Worm (Caenorhabditis elegans) whole organism, L2 larva: ENCODE measurements around the gene srbc-12.

Source experiments
- ZK546.5 ChIP-seq: sonication (generic microtip); optimal IDR thresholded peaks from 2 replicates; lab custom pipeline; 2017; ENCODE audit warnings: missing biosample characterization, missing genetic modification characterization
- ama-1 ChIP-seq: fragments of 150-350 bp; optimal IDR thresholded peaks from 2 replicates; lab custom pipeline; 2018; ENCODE audit warnings: inconsistent platforms
- dmd-4 ChIP-seq: sonication (generic microtip); optimal IDR thresholded peaks from 2 replicates; lab custom pipeline; 2017; ENCODE audit warnings: missing biosample characterization, missing genetic modification characterization
- egl-27 ChIP-seq: sonication (generic microtip); optimal IDR thresholded peaks from 3 replicates; lab custom pipeline; 2017; ENCODE audit warnings: missing biosample characterization, missing genetic modification reagents, missing genetic modification characterization
- elt-1 ChIP-seq: fragments of 150-350 bp; optimal IDR thresholded peaks from 2 replicates; lab custom pipeline; 2014; ENCODE audit warnings: missing biosample characterization, missing genetic modification characterization
- elt-3 ChIP-seq: sonication (generic microtip); optimal IDR thresholded peaks from 2 replicates; lab custom pipeline; 2017; ENCODE audit warnings: missing biosample characterization, missing genetic modification characterization
- nhr-11 ChIP-seq: fragments of 150-350 bp; optimal IDR thresholded peaks from 2 replicates; lab custom pipeline; 2014; ENCODE audit warnings: missing biosample characterization, missing genetic modification characterization
- nhr-25 ChIP-seq: fragments of 150-350 bp; sonication (generic microtip); optimal IDR thresholded peaks from 3 replicates; lab custom pipeline; 2014; ENCODE audit warnings: missing biosample characterization, missing genetic modification characterization
- zag-1 ChIP-seq: fragments of 150-350 bp; optimal IDR thresholded peaks from 2 replicates; lab custom pipeline; 2014; ENCODE audit warnings: missing biosample characterization, missing genetic modification characterization

Gene srbc-12

DNA sequence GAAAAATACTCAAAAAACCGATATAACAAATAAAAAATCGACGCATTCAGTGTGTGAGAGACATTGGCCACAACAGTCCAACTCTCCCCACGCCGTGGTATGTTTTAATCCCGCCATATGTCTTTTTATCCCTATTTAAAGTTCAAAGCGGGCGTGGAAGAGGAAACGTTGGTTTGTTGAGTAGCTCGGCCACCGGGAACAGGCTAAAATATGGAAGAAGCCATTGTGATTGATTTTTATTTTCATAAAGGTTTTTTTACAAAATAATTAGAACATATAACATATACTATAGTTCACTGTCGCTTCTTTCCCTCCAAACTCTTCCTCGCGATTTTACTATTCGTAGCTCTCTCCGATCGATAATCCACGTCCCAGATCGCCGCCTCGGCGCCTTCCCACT, 49.5 kb downstream of the srbc-12 start, which contains the start of gene nas-32:
Gene nas-32, minus strand, starts transcription at position 101 of the 400 bp plus-strand sequence.
- no peak for TF ChIP-seq ama-1 (lab: Kevin White, UChicago)
- TF ChIP-seq nhr-11: no peak
- TF ChIP-seq elt-3: no peak
- no peak for TF ChIP-seq dmd-4 (tag; lab: Kevin White, UChicago)
- no peak for TF ChIP-seq zag-1 (tag; lab: Kevin White, UChicago)
- no peak for TF ChIP-seq egl-27
- TF ChIP-seq nhr-25 (tag; lab: Kevin White, UChicago): no peak
- TF ChIP-seq ZK546.5 (tag; lab: Kevin White, UChicago): no peak
- no peak for TF ChIP-seq elt-1 (tag; lab: Kevin White, UChicago)
